Worm (Caenorhabditis elegans) whole organism, late embryonic: ENCODE measurements around the gene try-14.

Experiments
- ama-1 ChIP-seq: fragments of 150-350 bp; optimal IDR thresholded peaks from 2 replicates; lab custom pipeline; 2014
- ceh-45 ChIP-seq: fragments of 200-800 bp; sonication (Bioruptor generic); IDR thresholded peaks from 2 replicates; pipeline ENCODE4 v1.3.6; 2022; ENCODE audit warnings: missing genetic modification reagents, missing genetic modification characterization, missing compliant biosample characterization
- dve-1 ChIP-seq: sonication (generic microtip); optimal IDR thresholded peaks from 2 replicates; lab custom pipeline; 2017; ENCODE audit warnings: antibody characterized with exemption, mild to moderate bottlenecking, missing genetic modification characterization, missing compliant biosample characterization
- nhr-11 ChIP-seq: fragments of 150-350 bp; optimal IDR thresholded peaks from 2 replicates; lab custom pipeline; 2014; ENCODE audit warnings: missing biosample characterization, missing genetic modification characterization

DNA sequence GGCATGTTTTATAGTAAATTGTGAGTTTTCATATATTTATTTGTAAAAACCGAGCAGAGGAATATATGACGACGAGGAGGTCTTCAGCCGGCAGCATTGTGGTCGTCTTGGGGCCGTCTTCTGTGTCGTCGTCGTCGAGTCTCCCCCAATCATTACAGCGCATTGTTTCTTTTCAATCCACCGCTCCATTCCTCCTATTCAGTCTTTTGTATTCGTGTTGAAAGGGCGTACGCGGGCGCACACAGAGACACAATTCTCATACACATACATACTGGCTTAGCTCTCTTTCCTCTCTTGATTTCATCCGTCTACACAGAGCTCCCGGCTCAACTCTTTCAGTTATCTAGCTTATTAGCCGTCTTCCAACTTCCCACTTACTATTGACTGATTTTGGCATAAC is 31.8 kb downstream of the try-14 start, which contains the start of gene sox-2:
- TF ChIP-seq ceh-45 (GFP tag; lab: Robert Waterston, UW) (no peak), nhr-11 (tag; lab: Kevin White, UChicago) (no peak), dve-1 (tag; lab: Kevin White, UChicago) (no peak), ama-1 (lab: Kevin White, UChicago) (no peak)
